Worm (Caenorhabditis elegans) whole organism, late embryonic: ENCODE data around the gene str-264.

Experiments
- C08G9.2 ChIP-seq: sonication (generic microtip); optimal IDR thresholded peaks from 2 replicates; lab custom pipeline; 2016; ENCODE audit warnings: mild to moderate bottlenecking, missing genetic modification characterization, moderate library complexity, missing compliant biosample characterization
- C38D4.7 ChIP-seq: fragments of 200-800 bp; sonication (Bioruptor generic); optimal IDR thresholded peaks from 2 replicates; lab custom pipeline; 2018; ENCODE audit warnings: mild to moderate bottlenecking, missing genetic modification characterization, moderate library complexity, missing compliant biosample characterization
- F13H6.1 ChIP-seq: sonication (generic microtip); optimal IDR thresholded peaks from 2 replicates; lab custom pipeline; 2016; ENCODE audit warnings: missing genetic modification characterization, missing compliant biosample characterization
- K02D7.2 ChIP-seq: sonication (generic microtip); optimal IDR thresholded peaks from 2 replicates; lab custom pipeline; 2017; ENCODE audit warnings: mild to moderate bottlenecking, missing genetic modification characterization, missing compliant biosample characterization
- K09A11.1 ChIP-seq: sonication (generic microtip); optimal IDR thresholded peaks from 2 replicates; lab custom pipeline; 2017; ENCODE audit warnings: antibody characterized with exemption, mild to moderate bottlenecking, missing genetic modification characterization, missing compliant biosample characterization; ENCODE audit not compliant: insufficient read depth
- T23F11.4 ChIP-seq: fragments of 200-800 bp; sonication (Bioruptor generic); optimal IDR thresholded peaks from 2 replicates; lab custom pipeline; 2018; ENCODE audit warnings: mild to moderate bottlenecking, missing genetic modification characterization, missing compliant biosample characterization
- Y22D7AL.16 ChIP-seq: sonication (generic microtip); optimal IDR thresholded peaks from 2 replicates; lab custom pipeline; 2016; ENCODE audit warnings: missing genetic modification characterization, missing compliant biosample characterization
- ahr-1 ChIP-seq: sonication (generic microtip); optimal IDR thresholded peaks from 2 replicates; lab custom pipeline; 2016; ENCODE audit warnings: missing genetic modification characterization, missing compliant biosample characterization
- ama-1 ChIP-seq: fragments of 150-350 bp; optimal IDR thresholded peaks from 2 replicates; lab custom pipeline; 2014
- ceh-14 ChIP-seq: sonication (generic microtip); optimal IDR thresholded peaks from 2 replicates; lab custom pipeline; 2016; ENCODE audit warnings: missing genotype, missing genetic modification characterization, missing compliant biosample characterization
- ceh-19 ChIP-seq: fragments of 200-800 bp; sonication (Bioruptor generic); optimal IDR thresholded peaks from 2 replicates; lab custom pipeline; 2018; ENCODE audit warnings: mild to moderate bottlenecking, missing genetic modification characterization, missing compliant biosample characterization
- ceh-2 ChIP-seq: sonication (generic microtip); optimal IDR thresholded peaks from 2 replicates; lab custom pipeline; 2016; ENCODE audit warnings: missing genotype, missing genetic modification characterization, missing compliant biosample characterization
- ceh-22 ChIP-seq: sonication (generic microtip); optimal IDR thresholded peaks from 2 replicates; lab custom pipeline; 2017; ENCODE audit warnings: missing biosample characterization, missing genetic modification characterization
- ceh-30 ChIP-seq: fragments of 150-350 bp; optimal IDR thresholded peaks from 2 replicates; lab custom pipeline; 2014; ENCODE audit warnings: missing biosample characterization, missing genetic modification characterization
- ceh-34 ChIP-seq: sonication (generic microtip); optimal IDR thresholded peaks from 2 replicates; lab custom pipeline; 2016; ENCODE audit warnings: mild to moderate bottlenecking, missing genetic modification characterization, missing compliant biosample characterization
- ceh-48 ChIP-seq: sonication (generic microtip); optimal IDR thresholded peaks from 2 replicates; lab custom pipeline; 2016; ENCODE audit warnings: missing genetic modification characterization, inconsistent platforms, missing compliant biosample characterization
- dmd-4 ChIP-seq: sonication (generic microtip); optimal IDR thresholded peaks from 2 replicates; lab custom pipeline; 2016; ENCODE audit warnings: borderline replicate concordance, missing genetic modification characterization, missing compliant biosample characterization
- dve-1 ChIP-seq: sonication (generic microtip); optimal IDR thresholded peaks from 2 replicates; lab custom pipeline; 2017; ENCODE audit warnings: antibody characterized with exemption, mild to moderate bottlenecking, missing genetic modification characterization, missing compliant biosample characterization
- ets-4 ChIP-seq: sonication (generic microtip); optimal IDR thresholded peaks from 2 replicates; lab custom pipeline; 2016; ENCODE audit warnings: missing genetic modification characterization, missing compliant biosample characterization
- eyg-1 ChIP-seq: sonication (generic microtip); optimal IDR thresholded peaks from 2 replicates; lab custom pipeline; 2016; ENCODE audit warnings: missing genotype, missing genetic modification characterization, missing compliant biosample characterization
- fax-1 ChIP-seq: sonication (generic microtip); optimal IDR thresholded peaks from 2 replicates; lab custom pipeline; 2016; ENCODE audit warnings: missing genotype, missing genetic modification characterization, missing compliant biosample characterization
- fkh-10 ChIP-seq: fragments of 150-350 bp; optimal IDR thresholded peaks from 2 replicates; lab custom pipeline; 2014; ENCODE audit warnings: missing biosample characterization, missing genetic modification reagents, missing genetic modification characterization
- gmeb-2 ChIP-seq: sonication (generic microtip); optimal IDR thresholded peaks from 2 replicates; lab custom pipeline; 2016; ENCODE audit warnings: missing genetic modification characterization, inconsistent platforms, missing compliant biosample characterization
- hlh-6 ChIP-seq: sonication (generic microtip); optimal IDR thresholded peaks from 2 replicates; lab custom pipeline; 2016; ENCODE audit warnings: missing genotype, missing genetic modification characterization, missing compliant biosample characterization
- hlh-8 ChIP-seq: sonication (generic microtip); optimal IDR thresholded peaks from 2 replicates; lab custom pipeline; 2016; ENCODE audit warnings: missing genotype, missing genetic modification characterization, missing compliant biosample characterization
- mec-3 ChIP-seq: sonication (generic microtip); optimal IDR thresholded peaks from 2 replicates; lab custom pipeline; 2016; ENCODE audit warnings: borderline replicate concordance, missing genetic modification characterization, missing compliant biosample characterization
- nhr-11 ChIP-seq: fragments of 150-350 bp; optimal IDR thresholded peaks from 2 replicates; lab custom pipeline; 2014; ENCODE audit warnings: missing biosample characterization, missing genetic modification characterization
- npax-4 ChIP-seq: sonication (generic microtip); optimal IDR thresholded peaks from 2 replicates; lab custom pipeline; 2016; ENCODE audit warnings: missing genetic modification characterization, missing compliant biosample characterization
- odd-2 ChIP-seq: sonication (generic microtip); optimal IDR thresholded peaks from 2 replicates; lab custom pipeline; 2017; ENCODE audit warnings: antibody characterized with exemption, mild to moderate bottlenecking, missing genetic modification characterization, missing compliant biosample characterization
- pag-3 ChIP-seq: sonication (generic microtip); optimal IDR thresholded peaks from 2 replicates; lab custom pipeline; 2016; ENCODE audit warnings: missing compliant biosample characterization, missing genetic modification characterization, borderline replicate concordance
- pha-4 ChIP-seq: fragments of 150-350 bp; optimal IDR thresholded peaks from 2 replicates; lab custom pipeline; 2018; ENCODE audit warnings: missing biosample characterization, missing genetic modification reagents, missing genetic modification characterization
- pqm-1 ChIP-seq: sonication (generic microtip); optimal IDR thresholded peaks from 2 replicates; lab custom pipeline; 2016; ENCODE audit warnings: missing genetic modification characterization, missing compliant biosample characterization
- rnt-1 ChIP-seq: sonication (generic microtip); optimal IDR thresholded peaks from 2 replicates; lab custom pipeline; 2016; ENCODE audit warnings: missing genetic modification characterization, missing compliant biosample characterization
- sox-2 ChIP-seq: fragments of 200-800 bp; sonication (Bioruptor generic); IDR thresholded peaks from 2 replicates; pipeline ENCODE4 v1.3.6; 2022; ENCODE audit warnings: missing genetic modification reagents, missing genetic modification characterization, missing compliant biosample characterization
- sox-4 ChIP-seq: sonication (generic microtip); optimal IDR thresholded peaks from 2 replicates; lab custom pipeline; 2017; ENCODE audit warnings: mild to moderate bottlenecking, missing genetic modification characterization, inconsistent platforms, missing compliant biosample characterization
- ttx-3 ChIP-seq: sonication (generic microtip); optimal IDR thresholded peaks from 2 replicates; lab custom pipeline; 2016; ENCODE audit warnings: missing genetic modification reagents, missing genetic modification characterization, missing compliant biosample characterization
- unc-42 ChIP-seq: sonication (generic microtip); optimal IDR thresholded peaks from 2 replicates; lab custom pipeline; 2016; ENCODE audit warnings: missing genotype, missing genetic modification characterization, missing compliant biosample characterization
- zip-5 ChIP-seq: sonication (generic microtip); optimal IDR thresholded peaks from 2 replicates; lab custom pipeline; 2016; ENCODE audit warnings: missing genetic modification characterization, missing compliant biosample characterization

str-264 gene

ce11 chrV:15505068-15505467 lies 12.7 kb upstream of the str-264 start (continued):
- TF ChIP-seq npax-4 (no peak), eyg-1 (tag; lab: Kevin White, UChicago) (no peak), ceh-22 (tag; lab: Kevin White, UChicago) (no peak), ets-4 (tag; lab: Kevin White, UChicago) (no peak), ceh-30 (tag; lab: Kevin White, UChicago) (no peak), ceh-2 (tag; lab: Kevin White, UChicago) (peak; percentile 39), C08G9.2 (peak; percentile 2), dmd-4 (no peak), odd-2 (tag; lab: Kevin White, UChicago) (no peak), mec-3 (tag; lab: Kevin White, UChicago) (no peak), sox-2 (GFP tag; lab: Robert Waterston, UW) (no peak), Y22D7AL.16 (tag; lab: Kevin White, UChicago) (no peak), nhr-11 (tag; lab: Kevin White, UChicago) (no peak), K09A11.1 (tag; lab: Kevin White, UChicago) (no peak), fax-1 (tag; lab: Kevin White, UChicago) (no peak), ama-1 (lab: Kevin White, UChicago) (no peak), pha-4 (tag; lab: Kevin White, UChicago) (no peak), pqm-1 (tag; lab: Kevin White, UChicago) (no peak), ceh-19 (peak; percentile 51), fkh-10 (GFP tag; lab: Kevin White, UChicago) (no peak), ceh-14 (tag; lab: Kevin White, UChicago) (peak; percentile 12), ceh-48 (peak; percentile 27), ttx-3 (tag; lab: Kevin White, UChicago) (no peak)

ce11 chrV:15503603-15504002 lies 11.2 kb upstream of the str-264 start:
- no peak for TF ChIP-seq unc-42 (tag; lab: Kevin White, UChicago)
- no peak for TF ChIP-seq K02D7.2 (tag; lab: Kevin White, UChicago)
- no peak for TF ChIP-seq F13H6.1
- TF ChIP-seq gmeb-2 = no peak
- TF ChIP-seq ceh-22 (tag; lab: Kevin White, UChicago) = no peak
- TF ChIP-seq fax-1 (tag; lab: Kevin White, UChicago) = no peak
- no peak for TF ChIP-seq sox-4 (tag; lab: Kevin White, UChicago)

ce11 chrV:15499099-15499498 lies 6.7 kb upstream of the str-264 start:
- no peak for TF ChIP-seq rnt-1 (tag; lab: Kevin White, UChicago)
- no peak for TF ChIP-seq dve-1 (tag; lab: Kevin White, UChicago)
- TF ChIP-seq ceh-34 (tag; lab: Kevin White, UChicago) = no peak
- no peak for TF ChIP-seq T23F11.4
- no peak for TF ChIP-seq fkh-10 (GFP tag; lab: Kevin White, UChicago)
- no peak for TF ChIP-seq C38D4.7 (GFP tag; lab: Kevin White, UChicago)
- TF ChIP-seq hlh-8 (tag; lab: Kevin White, UChicago) = no peak
- no peak for TF ChIP-seq ets-4 (tag; lab: Kevin White, UChicago)
- no peak for TF ChIP-seq sox-2 (GFP tag; lab: Robert Waterston, UW)
- no peak for TF ChIP-seq ceh-14 (tag; lab: Kevin White, UChicago)
- TF ChIP-seq npax-4 = no peak
- TF ChIP-seq hlh-6 (tag; lab: Kevin White, UChicago) = no peak
- no peak for TF ChIP-seq ceh-19
- no peak for TF ChIP-seq ahr-1 (tag; lab: Kevin White, UChicago)
- TF ChIP-seq zip-5 (tag; lab: Kevin White, UChicago) = no peak
- no peak for TF ChIP-seq pag-3 (tag; lab: Kevin White, UChicago)
- no peak for TF ChIP-seq sox-4 (tag; lab: Kevin White, UChicago)
- TF ChIP-seq C08G9.2 = no peak
